Worm (Caenorhabditis elegans) whole organism, L4/young adult: ENCODE measurements around the gene C24H11.1.
A peak's percentile ranks its signal among the peaks of the same experiment; 100 is the strongest.
"Not testable (repeated sequence)": the region's sequence is repeated elsewhere in the genome, so short reads cannot be mapped to it uniquely, and the experiment has no call there.

ENCODE experiments used
- W03F9.2 ChIP-seq: fragments of 150-350 bp; optimal IDR thresholded peaks from 2 replicates; lab custom pipeline; 2014; ENCODE audit warnings: missing biosample characterization, missing genetic modification characterization
- dao-5 ChIP-seq: sonication (generic microtip); optimal IDR thresholded peaks from 2 replicates; lab custom pipeline; 2016; ENCODE audit warnings: missing genotype, missing genetic modification characterization, moderate library complexity, missing compliant biosample characterization
- him-1 ChIP-seq: sonication (generic microtip); optimal IDR thresholded peaks from 2 replicates; lab custom pipeline; 2016; ENCODE audit warnings: missing genotype, missing genetic modification reagents, missing genetic modification characterization, missing compliant biosample characterization

Gene C24H11.1

DNA sequence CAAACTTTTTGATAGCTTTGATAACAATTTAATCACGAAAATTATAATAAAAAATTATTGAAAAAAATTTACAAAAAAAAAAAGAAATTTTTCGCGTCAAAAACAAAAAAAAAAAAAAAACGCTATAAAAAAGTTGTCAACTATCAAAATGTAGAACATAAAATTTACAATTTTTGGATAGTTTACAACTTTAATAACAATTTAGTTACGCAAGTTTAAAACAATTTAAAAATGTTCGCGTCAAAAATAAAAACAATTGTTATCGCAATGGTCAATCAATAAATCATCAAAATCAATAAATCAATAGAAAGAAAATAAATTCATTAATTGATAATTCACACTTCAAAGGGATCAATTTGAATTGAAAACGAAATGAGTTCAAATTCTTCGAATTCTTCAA lies at the start of gene C24H11.1:
C24H11.1 (plus strand) TSS at position 301 of the 400 bp plus-strand sequence.
- TF ChIP-seq dao-5, him-1, W03F9.2 (tag; lab: Kevin White, UChicago): not testable (repeated sequence)

DNA sequence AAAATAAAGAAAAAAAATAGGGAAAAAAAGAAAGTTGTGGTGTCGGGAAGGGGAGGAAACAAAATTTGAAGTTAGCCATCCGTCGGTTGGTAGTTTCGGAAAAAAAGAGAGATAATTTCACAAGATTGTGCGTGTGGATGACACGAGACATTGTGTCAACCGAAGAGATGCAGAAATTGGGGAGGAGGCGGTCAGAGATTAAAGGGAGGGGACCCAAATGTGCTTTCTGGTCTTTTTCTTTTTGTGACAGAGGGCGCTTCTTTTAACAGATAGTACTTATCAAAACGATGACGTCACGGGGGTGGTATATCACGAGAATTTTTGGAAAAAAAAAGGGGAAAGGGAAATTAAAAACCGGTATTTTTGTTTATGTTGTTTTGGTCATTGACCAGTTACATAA lies 49.0 kb upstream of the C24H11.1 start:
- TF ChIP-seq him-1 (tag; lab: Kevin White, UChicago) = no peak
- TF ChIP-seq dao-5 (tag; lab: Kevin White, UChicago) = no peak
- no peak for TF ChIP-seq W03F9.2 (tag; lab: Kevin White, UChicago)

DNA sequence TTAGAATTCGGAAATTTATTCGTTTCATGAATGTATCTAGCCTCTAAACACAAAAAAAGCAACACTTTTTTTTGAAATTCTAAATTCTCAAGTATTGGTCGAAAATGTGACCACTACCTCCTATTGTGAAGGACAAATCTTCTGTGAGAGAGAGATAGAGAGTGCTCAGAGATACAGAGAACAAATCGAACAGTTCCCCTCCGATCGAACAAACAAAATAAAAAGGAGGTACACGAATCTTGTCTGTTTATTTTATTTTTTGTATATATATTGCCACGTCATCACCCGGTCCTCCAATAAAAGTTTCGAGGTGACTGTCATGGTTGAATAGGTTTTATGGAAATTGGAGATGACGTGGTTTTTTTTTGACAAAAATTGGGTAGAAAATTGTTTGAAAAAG lies 46.6 kb upstream of the C24H11.1 start:
- no peak for TF ChIP-seq dao-5 (tag; lab: Kevin White, UChicago)
- no peak for TF ChIP-seq him-1 (tag; lab: Kevin White, UChicago)
- no peak for TF ChIP-seq W03F9.2 (tag; lab: Kevin White, UChicago)

ce11 chrIII:11742191-11742590 lies 45.3 kb upstream of the C24H11.1 start:
- TF ChIP-seq dao-5 (tag; lab: Kevin White, UChicago) (no peak), W03F9.2 (tag; lab: Kevin White, UChicago) (no peak), him-1 (tag; lab: Kevin White, UChicago) (no peak)

DNA sequence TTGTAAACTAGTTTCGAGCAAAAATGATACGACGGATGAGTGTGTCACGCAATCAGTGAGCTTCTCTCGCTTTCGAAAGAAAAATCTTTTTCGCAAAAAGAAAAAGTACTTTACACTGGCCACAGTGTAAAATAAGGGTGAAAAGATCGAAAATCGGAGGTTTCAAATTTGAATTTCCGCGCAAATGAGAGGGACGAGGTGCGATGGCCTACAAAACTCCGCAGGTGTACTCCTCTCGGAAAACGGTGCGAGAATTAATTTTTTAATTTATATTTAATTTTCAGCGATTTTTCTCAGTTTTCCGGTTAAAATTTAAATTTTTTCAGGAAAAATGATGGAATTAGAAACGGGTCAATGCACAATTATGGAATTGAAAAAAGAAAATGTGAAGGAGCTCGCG lies 40.8 kb upstream of the C24H11.1 start, which contains the start of gene mrt-2:
mrt-2 (plus strand) TSS at position 49 of the 400 bp plus-strand sequence.
- TF ChIP-seq dao-5 (tag; lab: Kevin White, UChicago) = no peak
- TF ChIP-seq W03F9.2 (tag; lab: Kevin White, UChicago) = peak; percentile 46
- TF ChIP-seq him-1 (tag; lab: Kevin White, UChicago) = peak; percentile 11

DNA sequence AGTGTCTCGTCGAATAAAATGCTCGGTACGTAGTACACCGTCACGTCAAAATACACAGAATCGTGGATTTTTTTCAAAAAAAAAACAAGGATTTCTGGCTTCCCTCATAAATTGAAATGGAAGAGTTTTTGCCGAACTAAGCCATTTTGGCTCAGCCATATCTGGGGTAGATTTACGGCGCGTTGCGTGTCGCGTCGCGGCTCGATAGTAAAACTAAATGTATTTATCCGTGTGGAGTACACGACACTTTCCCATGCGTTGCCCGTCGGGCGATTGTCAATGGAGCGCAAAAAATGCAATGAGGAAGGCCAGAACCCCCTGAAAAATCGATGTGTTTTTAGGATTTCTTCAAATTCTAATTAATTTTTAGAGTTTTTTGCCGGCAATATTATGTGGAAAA lies 37.2 kb upstream of the C24H11.1 start:
- no peak for TF ChIP-seq him-1 (tag; lab: Kevin White, UChicago)
- TF ChIP-seq dao-5 (tag; lab: Kevin White, UChicago) = no peak
- TF ChIP-seq W03F9.2 (tag; lab: Kevin White, UChicago) = no peak

DNA sequence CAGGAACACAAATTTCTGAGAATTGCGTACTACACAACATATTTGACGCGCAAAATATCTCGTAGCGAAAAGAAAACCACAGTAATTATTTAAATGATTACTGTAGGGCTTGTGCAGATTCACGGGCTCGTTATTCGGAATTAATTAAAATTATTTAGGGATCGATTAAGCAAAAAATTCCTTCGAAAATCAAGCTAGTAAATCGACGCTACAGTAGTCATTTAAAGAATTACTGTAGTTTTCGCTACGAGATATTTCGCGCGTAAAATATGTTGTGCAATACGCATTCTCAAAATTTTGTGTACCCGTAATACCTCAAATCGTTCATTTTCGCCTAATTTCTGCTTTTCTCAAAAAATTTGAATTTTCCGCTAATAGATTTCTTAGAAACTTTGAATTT lies 36.7 kb upstream of the C24H11.1 start:
- no peak for TF ChIP-seq dao-5 (tag; lab: Kevin White, UChicago)
- TF ChIP-seq W03F9.2 (tag; lab: Kevin White, UChicago) = no peak
- TF ChIP-seq him-1 (tag; lab: Kevin White, UChicago) = no peak

- TF ChIP-seq W03F9.2 (tag; lab: Kevin White, UChicago) (no peak), dao-5 (tag; lab: Kevin White, UChicago) (no peak), him-1 (tag; lab: Kevin White, UChicago) (no peak)
These were observed 29.6 kb upstream of the C24H11.1 start for ce11 chrIII:11757892-11758291.

- TF ChIP-seq W03F9.2 (tag; lab: Kevin White, UChicago) (no peak), dao-5 (tag; lab: Kevin White, UChicago) (no peak), him-1 (tag; lab: Kevin White, UChicago) (no peak)
These were observed 26.8 kb upstream of the C24H11.1 start for ce11 chrIII:11760634-11761033.

ce11 chrIII:11773581-11773980 lies 13.9 kb upstream of the C24H11.1 start, which contains the start of gene gbf-1:
Gene gbf-1, minus strand, starts transcription at chrIII:11773681.
- TF ChIP-seq W03F9.2, him-1, dao-5 (tag; lab: Kevin White, UChicago): not testable (repeated sequence)

- no peak for TF ChIP-seq W03F9.2 (tag; lab: Kevin White, UChicago)
- no peak for TF ChIP-seq dao-5 (tag; lab: Kevin White, UChicago)
These were observed 12.9 kb upstream of the C24H11.1 start, which contains the start of gene immp-1 for ce11 chrIII:11774508-11775000. Gene immp-1, plus strand, starts transcription at chrIII:11774950.

DNA sequence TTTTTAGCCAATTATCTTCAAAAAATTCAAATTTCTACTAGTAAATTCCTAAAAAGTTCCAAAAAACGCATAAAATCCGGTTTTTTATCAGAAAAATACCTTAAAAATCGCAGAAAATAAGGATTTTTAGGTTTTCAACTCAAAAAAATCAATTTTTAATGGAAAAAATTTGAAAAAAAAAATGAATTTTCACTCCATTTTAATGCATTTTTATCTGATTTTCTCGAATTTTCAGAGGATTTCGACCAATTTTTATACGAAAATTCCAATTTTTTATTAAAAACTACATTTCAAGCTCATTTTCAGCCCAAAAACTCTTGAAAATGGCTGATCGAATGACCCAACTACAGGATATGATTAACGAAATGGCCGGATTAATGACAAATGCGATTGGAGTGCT lies 10.2 kb upstream of the C24H11.1 start, which contains the start of gene mdt-21:
mdt-21 (plus strand) TSS at position 301 of the 400 bp plus-strand sequence.
- no peak for TF ChIP-seq W03F9.2 (tag; lab: Kevin White, UChicago)
- TF ChIP-seq him-1 (tag; lab: Kevin White, UChicago) = no peak
- TF ChIP-seq dao-5 (tag; lab: Kevin White, UChicago) = no peak

ce11 chrIII:11780183-11780664 lies 7.3 kb upstream of the C24H11.1 start, which contains the start of gene C24H11.5:
Gene C24H11.5, plus strand, starts transcription at chrIII:11780233.
- TF ChIP-seq him-1 (tag; lab: Kevin White, UChicago) (no peak), dao-5 (tag; lab: Kevin White, UChicago) (no peak), W03F9.2 (tag; lab: Kevin White, UChicago) (no peak)

DNA sequence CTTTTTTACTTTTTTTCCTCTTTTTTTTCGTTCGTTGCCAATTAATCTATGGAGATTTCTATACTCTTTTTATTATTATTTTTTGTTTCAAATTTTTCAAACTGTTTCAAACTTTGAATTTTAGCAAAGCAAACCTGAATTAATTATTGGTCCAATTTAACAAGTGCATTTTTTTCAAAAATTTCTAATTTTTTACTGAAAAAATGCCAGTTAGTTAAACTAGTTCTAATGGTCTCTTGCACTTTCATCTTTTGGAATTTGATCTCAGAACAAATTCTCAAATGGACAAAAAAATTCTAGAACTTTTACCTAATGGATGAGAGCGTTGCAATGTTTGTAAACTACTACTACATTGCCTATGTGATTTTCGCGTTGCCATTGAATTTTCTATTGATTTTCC lies 5.7 kb upstream of the C24H11.1 start, which contains the start of gene srd-74:
srd-74 (plus strand) TSS at position 301 of the 400 bp plus-strand sequence.
- TF ChIP-seq W03F9.2 (tag; lab: Kevin White, UChicago) = no peak
- TF ChIP-seq dao-5 (tag; lab: Kevin White, UChicago) = no peak
- no peak for TF ChIP-seq him-1 (tag; lab: Kevin White, UChicago)
